Worm (Caenorhabditis elegans): Measurements from ENCODE around the gene dmsr-15.

ce11 chrV:6839008-6839407 lies 10.3 kb upstream of the dmsr-15 start, which contains the start of gene hpo-8:
- TF ChIP-seq die-1 (tag; optimal IDR thresholded peaks at IDR 0.05) (no peak), unc-130 (GFP tag; optimal IDR thresholded peaks at IDR 0.05) (no peak), ceh-40 (GFP tag; IDR thresholded peaks at IDR 0.05) (no peak), nhr-179 (tag; optimal IDR thresholded peaks at IDR 0.05) (no peak), unc-62 (GFP tag; optimal IDR thresholded peaks at IDR 0.05) (no peak), C06A6.2 (GFP tag; conservative IDR thresholded peaks at IDR 0.05) (no peak), egrh-3 (GFP tag; IDR thresholded peaks at IDR 0.05) (no peak), hsf-1 (GFP tag; IDR thresholded peaks at IDR 0.05) (no peak), Y56A3A.18 (GFP tag; IDR thresholded peaks at IDR 0.05) (no peak), K12H6.12 (tag; optimal IDR thresholded peaks at IDR 0.05) (no peak), snpc-4 (GFP tag; optimal IDR thresholded peaks at IDR 0.05) (no peak), snpc-4 (tag; optimal IDR thresholded peaks at IDR 0.05) (no peak)
